Worm (Caenorhabditis elegans): Measurements from ENCODE around the gene F52E1.9.

F52E1.9 gene

DNA sequence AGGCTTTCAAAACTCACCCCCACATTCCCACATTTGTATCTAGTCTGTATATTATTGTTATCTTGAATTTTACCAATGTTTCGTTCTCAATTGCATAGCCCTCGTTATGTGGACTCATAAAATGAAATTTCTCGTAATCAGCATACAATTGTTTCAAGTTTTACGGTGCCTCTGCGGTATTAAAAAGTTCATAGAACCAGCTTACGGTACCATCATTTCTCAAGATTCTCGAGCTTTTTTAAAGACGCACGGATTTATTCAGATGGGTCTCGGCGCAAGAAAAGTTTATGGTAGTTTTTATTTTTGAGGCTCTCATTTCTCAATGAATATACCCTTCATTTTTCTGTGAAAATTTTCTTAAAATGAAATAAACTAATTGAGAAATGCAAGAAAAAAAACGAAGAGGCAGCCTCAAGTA is 12.7 kb upstream of the F52E1.9 start:
- no peak for TF ChIP-seq scrt-1 (GFP tag; IDR thresholded peaks at IDR 0.05)
- no peak for TF ChIP-seq tra-4 (tag; optimal IDR thresholded peaks at IDR 0.05)
- TF ChIP-seq pes-1 (GFP tag; IDR thresholded peaks at IDR 0.05): no peak
- no peak for TF ChIP-seq hmg-4 (GFP tag; optimal IDR thresholded peaks at IDR 0.05)
- no peak for TF ChIP-seq F13C5.2 (tag; optimal IDR thresholded peaks at IDR 0.05)
- no peak for TF ChIP-seq B0310.2 (tag; optimal IDR thresholded peaks at IDR 0.05)
- TF ChIP-seq tbx-37 (GFP tag; conservative IDR thresholded peaks at IDR 0.05): no peak
- no peak for TF ChIP-seq hmbx-1 (tag; optimal IDR thresholded peaks at IDR 0.05)
- no peak for TF ChIP-seq ets-7 (tag; optimal IDR thresholded peaks at IDR 0.05)
- no peak for TF ChIP-seq sea-1 (GFP tag; conservative IDR thresholded peaks at IDR 0.05)

DNA sequence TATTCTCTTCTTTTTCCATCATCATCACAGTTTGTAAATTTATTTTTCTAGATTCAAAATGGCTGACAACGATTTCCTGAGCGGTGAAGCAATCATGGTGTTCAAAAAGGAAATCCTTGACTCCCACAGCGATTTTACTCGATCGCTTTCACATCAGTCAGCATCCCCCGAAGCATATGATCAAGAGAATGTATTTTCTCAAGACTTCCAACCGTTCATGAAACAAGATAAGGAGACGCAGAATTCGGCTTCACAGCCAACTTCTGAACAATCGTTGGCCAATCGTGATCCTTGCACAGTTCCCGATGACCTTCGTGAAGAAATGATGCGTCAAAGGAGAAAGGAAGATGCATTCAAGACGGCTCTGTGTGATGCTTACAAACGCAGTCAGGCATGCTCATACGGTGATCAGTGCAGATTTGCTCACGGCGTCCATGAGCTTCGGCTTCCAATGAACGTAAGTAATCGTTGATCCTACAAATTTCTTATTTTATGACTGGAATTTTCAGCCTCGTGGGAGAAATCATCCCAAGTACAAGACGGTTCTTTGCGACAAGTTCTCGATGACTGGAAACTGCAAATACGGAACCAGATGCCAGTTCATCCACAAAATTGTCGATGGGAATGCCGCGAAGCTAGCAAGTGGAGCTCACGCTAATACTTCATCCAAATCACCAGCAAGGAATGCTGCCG is 11.7 kb upstream of the F52E1.9 start, which contains the start of gene pos-1:
Gene pos-1 (plus strand): TSS at position 51 of the 693 bp plus-strand sequence.
- TF ChIP-seq tra-4 (tag; optimal IDR thresholded peaks at IDR 0.05) (no peak), tbx-37 (GFP tag; conservative IDR thresholded peaks at IDR 0.05) (no peak), aly-1 (tag; optimal IDR thresholded peaks at IDR 0.05) (no peak), flt-1 (GFP tag; IDR thresholded peaks at IDR 0.05) (no peak)

DNA sequence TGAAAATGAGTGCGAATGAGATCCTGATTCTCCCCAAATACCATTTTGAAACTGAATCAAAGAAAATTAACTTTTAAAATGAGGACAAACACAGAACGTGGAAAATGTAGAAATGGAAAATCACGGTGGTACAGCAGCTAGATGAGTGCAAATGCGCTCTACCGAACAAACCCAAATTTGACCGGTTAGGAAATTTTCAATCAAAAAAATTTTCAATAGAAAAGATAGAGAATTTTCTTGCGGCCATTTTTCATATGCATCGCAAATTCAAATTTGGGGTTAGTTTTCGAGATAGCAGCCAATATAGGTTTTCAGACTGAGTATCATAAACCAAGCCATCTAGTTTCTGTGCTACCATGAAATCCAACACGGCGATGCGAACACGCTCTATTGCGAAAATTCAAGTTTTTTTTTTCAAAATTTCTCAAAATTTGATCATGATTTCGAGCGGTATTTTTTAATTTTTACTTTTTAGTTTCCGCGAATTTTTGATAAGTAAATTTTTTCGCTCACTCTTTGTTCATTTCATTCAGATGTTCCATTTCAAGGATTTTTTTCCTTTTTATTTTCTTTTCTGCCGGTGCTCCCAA is 11.1 kb upstream of the F52E1.9 start, which contains the start of gene vha-18:
Gene vha-18 (minus strand): TSS at position 51 of the 590 bp plus-strand sequence.
- no peak for TF ChIP-seq scrt-1 (GFP tag; IDR thresholded peaks at IDR 0.05)
- no peak for TF ChIP-seq sea-1 (GFP tag; conservative IDR thresholded peaks at IDR 0.05)
- no peak for TF ChIP-seq ceh-13 (GFP tag; optimal IDR thresholded peaks at IDR 0.05)
- no peak for TF ChIP-seq hmg-4 (GFP tag; optimal IDR thresholded peaks at IDR 0.05)
- TF ChIP-seq flt-1 (GFP tag; IDR thresholded peaks at IDR 0.05): no peak
- TF ChIP-seq hmbx-1 (tag; optimal IDR thresholded peaks at IDR 0.05): no peak
- TF ChIP-seq F13C5.2 (tag; optimal IDR thresholded peaks at IDR 0.05): no peak
- no peak for TF ChIP-seq B0310.2 (tag; optimal IDR thresholded peaks at IDR 0.05)
- TF ChIP-seq ets-7 (tag; optimal IDR thresholded peaks at IDR 0.05): no peak
- TF ChIP-seq hnd-1 (tag; optimal IDR thresholded peaks at IDR 0.05): no peak
- TF ChIP-seq pes-1 (GFP tag; IDR thresholded peaks at IDR 0.05): no peak
- TF ChIP-seq ama-1 (optimal IDR thresholded peaks at IDR 0.05): no peak
- no peak for TF ChIP-seq tbx-37 (GFP tag; conservative IDR thresholded peaks at IDR 0.05)
- no peak for TF ChIP-seq aly-1 (tag; optimal IDR thresholded peaks at IDR 0.05)
- no peak for TF ChIP-seq tra-4 (tag; optimal IDR thresholded peaks at IDR 0.05)
- TF ChIP-seq tbx-11 (GFP tag; IDR thresholded peaks at IDR 0.05): no peak
- TF ChIP-seq ceh-36 (tag; optimal IDR thresholded peaks at IDR 0.05): no peak

DNA sequence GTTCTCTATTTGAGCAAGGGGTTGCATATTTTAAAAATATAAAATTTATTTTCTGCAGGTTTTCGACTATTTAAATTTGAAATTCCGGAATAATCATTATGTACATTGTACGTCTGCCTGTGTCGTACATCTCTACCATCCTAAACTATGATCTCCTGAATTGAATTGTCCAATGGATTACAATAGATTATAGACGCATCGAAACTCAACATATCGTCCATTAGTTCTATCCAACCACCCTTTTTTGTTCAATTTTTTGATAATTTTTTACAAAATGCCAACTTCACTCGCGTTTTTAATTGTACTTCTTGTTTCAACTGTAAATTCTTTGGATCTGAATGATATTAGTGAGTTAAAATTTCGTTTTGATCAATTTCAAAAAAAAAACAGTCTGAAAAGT is 7.9 kb upstream of the F52E1.9 start, which contains the start of gene F52E1.2:
Gene F52E1.2 (plus strand): TSS at position 190 of the 400 bp plus-strand sequence.
- TF ChIP-seq ets-7 (tag; optimal IDR thresholded peaks at IDR 0.05) (no peak), F13C5.2 (tag; optimal IDR thresholded peaks at IDR 0.05) (no peak), ceh-36 (tag; optimal IDR thresholded peaks at IDR 0.05) (no peak), ceh-13 (GFP tag; optimal IDR thresholded peaks at IDR 0.05) (no peak), tra-4 (tag; optimal IDR thresholded peaks at IDR 0.05) (no peak)

DNA sequence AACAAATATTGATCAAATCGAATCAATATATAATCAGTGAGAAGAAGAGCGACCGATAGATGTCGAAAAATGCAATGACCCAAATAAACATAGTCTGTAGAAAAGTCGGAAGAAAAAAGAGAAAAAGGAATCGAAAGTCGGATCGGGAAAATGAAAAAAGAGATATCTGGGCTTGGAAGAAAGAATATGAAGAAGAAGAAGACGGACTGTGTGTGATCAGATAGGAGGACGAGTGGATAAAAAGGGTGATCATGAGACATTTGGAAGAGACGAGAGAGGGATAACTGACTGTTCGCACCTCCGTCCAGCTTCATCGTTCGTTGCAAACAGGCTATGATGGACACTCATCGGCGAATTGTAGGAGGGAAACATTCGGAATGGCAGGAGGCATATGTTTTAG is 7.1 kb upstream of the F52E1.9 start:
- no peak for TF ChIP-seq scrt-1 (GFP tag; IDR thresholded peaks at IDR 0.05)
- no peak for TF ChIP-seq ets-7 (tag; optimal IDR thresholded peaks at IDR 0.05)
- no peak for TF ChIP-seq pes-1 (GFP tag; IDR thresholded peaks at IDR 0.05)
- no peak for TF ChIP-seq ceh-13 (GFP tag; optimal IDR thresholded peaks at IDR 0.05)
- TF ChIP-seq tra-4 (tag; optimal IDR thresholded peaks at IDR 0.05): no peak
- no peak for TF ChIP-seq tbx-37 (GFP tag; conservative IDR thresholded peaks at IDR 0.05)
- no peak for TF ChIP-seq flt-1 (GFP tag; IDR thresholded peaks at IDR 0.05)
- TF ChIP-seq ceh-36 (tag; optimal IDR thresholded peaks at IDR 0.05): no peak
- no peak for TF ChIP-seq hmg-4 (GFP tag; optimal IDR thresholded peaks at IDR 0.05)
- no peak for TF ChIP-seq sea-1 (GFP tag; conservative IDR thresholded peaks at IDR 0.05)
- no peak for TF ChIP-seq B0310.2 (tag; optimal IDR thresholded peaks at IDR 0.05)
- no peak for TF ChIP-seq hnd-1 (tag; optimal IDR thresholded peaks at IDR 0.05)

DNA sequence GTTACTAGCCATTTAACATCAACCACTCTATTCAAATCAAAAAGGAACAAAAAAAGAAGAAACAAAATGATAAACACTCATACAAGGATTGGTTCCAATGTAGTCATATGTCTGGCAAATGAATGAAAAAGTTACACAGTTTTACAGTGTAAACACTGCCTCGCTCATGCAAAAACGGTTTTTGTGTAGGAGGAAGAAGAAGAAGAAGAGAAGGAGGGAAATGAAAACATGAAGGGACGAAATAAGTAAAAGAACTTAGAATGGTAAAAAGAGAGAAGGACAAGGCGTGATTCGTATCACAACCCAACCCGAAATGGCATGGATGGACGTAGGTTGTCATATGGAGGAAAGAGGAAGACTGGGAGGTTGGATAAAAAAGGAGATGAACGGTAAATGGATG is 4.4 kb upstream of the F52E1.9 start:
- TF ChIP-seq ceh-13 (GFP tag; optimal IDR thresholded peaks at IDR 0.05): no peak
- no peak for TF ChIP-seq tra-4 (tag; optimal IDR thresholded peaks at IDR 0.05)
- TF ChIP-seq tbx-37 (GFP tag; conservative IDR thresholded peaks at IDR 0.05): no peak

DNA sequence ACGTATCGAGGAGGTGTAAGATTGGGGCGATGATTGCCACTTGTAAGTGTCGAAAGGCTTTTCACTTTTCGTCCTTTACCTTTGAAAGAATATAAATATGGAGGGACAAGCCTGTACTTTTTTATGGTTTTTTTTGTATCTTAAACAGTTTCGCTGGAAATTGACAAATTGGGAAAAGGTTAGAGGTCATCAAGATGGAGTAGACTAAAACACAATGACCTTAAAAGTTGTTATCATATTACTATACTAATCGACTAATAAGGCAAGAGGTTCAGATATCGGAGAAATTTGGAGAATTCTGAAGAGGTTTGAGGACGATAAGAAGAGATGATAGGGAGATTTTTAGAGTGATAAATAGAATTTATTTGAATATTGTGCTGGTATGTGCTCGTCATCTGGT is 3.7 kb upstream of the F52E1.9 start:
- TF ChIP-seq ceh-36 (tag; optimal IDR thresholded peaks at IDR 0.05): no peak

DNA sequence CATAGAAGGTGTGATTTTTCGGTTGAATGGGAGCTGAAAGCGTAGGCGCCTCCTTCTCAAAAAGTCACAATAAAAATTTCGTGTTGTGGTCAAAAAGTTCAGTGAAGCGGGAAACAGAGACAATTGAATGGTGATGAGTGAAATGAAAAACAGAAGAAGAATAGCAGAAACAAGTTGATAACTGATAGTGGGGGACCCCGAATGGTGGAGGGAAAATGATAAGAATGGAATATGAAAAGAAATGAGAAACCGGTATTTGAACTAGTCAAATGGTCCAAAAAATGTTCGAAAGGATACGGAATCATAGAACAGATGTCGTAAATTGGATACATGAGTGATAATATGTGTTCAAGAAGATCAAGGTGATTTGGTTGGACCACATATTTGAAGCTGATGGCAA is 1.9 kb upstream of the F52E1.9 start:
- TF ChIP-seq aly-1 (tag; optimal IDR thresholded peaks at IDR 0.05): no peak
- no peak for TF ChIP-seq ceh-36 (tag; optimal IDR thresholded peaks at IDR 0.05)
- TF ChIP-seq tra-4 (tag; optimal IDR thresholded peaks at IDR 0.05): no peak
- TF ChIP-seq hmbx-1 (tag; optimal IDR thresholded peaks at IDR 0.05): no peak
- TF ChIP-seq hnd-1 (tag; optimal IDR thresholded peaks at IDR 0.05): no peak
- no peak for TF ChIP-seq scrt-1 (GFP tag; IDR thresholded peaks at IDR 0.05)
- TF ChIP-seq ets-7 (tag; optimal IDR thresholded peaks at IDR 0.05): no peak
- TF ChIP-seq flt-1 (GFP tag; IDR thresholded peaks at IDR 0.05): no peak

All from whole organism, early embryonic.